Worm (Caenorhabditis elegans): Measurements from ENCODE around the gene idpp-12.
"Not testable (repeated sequence)": the region's sequence is repeated elsewhere in the genome, so short reads cannot be mapped to it uniquely, and the experiment has no call there.

The idpp-12 gene

ce11 chrIV:3296578-3297549 lies 6.9 kb upstream of the idpp-12 start:
- TF ChIP-seq scrt-1 (GFP tag; IDR thresholded peaks at IDR 0.05): no peak
- TF ChIP-seq aly-1 (tag; optimal IDR thresholded peaks at IDR 0.05): no peak
- no peak for TF ChIP-seq hnd-1 (tag; optimal IDR thresholded peaks at IDR 0.05)
- no peak for TF ChIP-seq flt-1 (GFP tag; IDR thresholded peaks at IDR 0.05)
- no peak for TF ChIP-seq tra-4 (tag; optimal IDR thresholded peaks at IDR 0.05)
- TF ChIP-seq hmg-4 (GFP tag; optimal IDR thresholded peaks at IDR 0.05): no peak
- TF ChIP-seq ama-1 (optimal IDR thresholded peaks at IDR 0.05): no peak
- no peak for TF ChIP-seq ets-7 (tag; optimal IDR thresholded peaks at IDR 0.05)
- no peak for TF ChIP-seq ceh-13 (GFP tag; optimal IDR thresholded peaks at IDR 0.05)
- TF ChIP-seq pes-1 (GFP tag; IDR thresholded peaks at IDR 0.05): no peak
- no peak for TF ChIP-seq ceh-36 (tag; optimal IDR thresholded peaks at IDR 0.05)
- no peak for TF ChIP-seq hmbx-1 (tag; optimal IDR thresholded peaks at IDR 0.05)
- no peak for TF ChIP-seq tbx-11 (GFP tag; IDR thresholded peaks at IDR 0.05)
- no peak for TF ChIP-seq F13C5.2 (tag; optimal IDR thresholded peaks at IDR 0.05)
- TF ChIP-seq sea-1 (GFP tag; conservative IDR thresholded peaks at IDR 0.05): no peak
- TF ChIP-seq B0310.2 (tag; optimal IDR thresholded peaks at IDR 0.05): no peak

- no peak for TF ChIP-seq ets-7 (tag; optimal IDR thresholded peaks at IDR 0.05)
Measured at ce11 chrIV:3298300-3298699, 5.5 kb upstream of the idpp-12 start, which contains the start of gene W08E12.6. W08E12.6 (plus strand) TSS chrIV:3298600.

ce11 chrIV:3299229-3299628 lies 4.6 kb upstream of the idpp-12 start:
- TF ChIP-seq sea-1 (GFP tag; conservative IDR thresholded peaks at IDR 0.05): 0 out of 2 replicates have a peak, but pooled peaks have one; percentile 29
- no peak for TF ChIP-seq tra-4 (tag; optimal IDR thresholded peaks at IDR 0.05)

DNA sequence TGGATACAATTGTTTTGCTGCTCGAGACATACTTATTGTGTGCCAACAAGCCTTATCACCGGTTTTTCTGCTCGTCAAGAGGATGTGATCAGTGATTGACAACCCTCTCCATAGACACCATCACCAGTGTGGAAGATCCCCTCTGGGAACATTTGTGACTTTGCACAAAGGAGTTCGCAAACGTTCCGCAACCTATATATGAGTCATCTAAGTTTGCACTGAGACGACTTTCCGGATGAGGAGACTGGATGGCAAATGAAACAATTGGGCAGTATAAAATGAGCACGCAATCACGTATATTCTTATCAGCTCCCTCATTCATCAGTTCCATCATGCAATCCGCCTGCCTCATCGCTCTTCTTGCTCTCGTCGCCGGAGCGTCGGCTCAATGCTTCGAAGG lies 3.3 kb upstream of the idpp-12 start, which contains the start of gene W08E12.5:
Gene W08E12.5, plus strand, starts transcription at position 301 of the 400 bp plus-strand sequence.
- TF ChIP-seq scrt-1 (GFP tag; IDR thresholded peaks at IDR 0.05) (no peak), B0310.2 (tag; optimal IDR thresholded peaks at IDR 0.05) (no peak), tra-4 (tag; optimal IDR thresholded peaks at IDR 0.05) (no peak), F13C5.2 (tag; optimal IDR thresholded peaks at IDR 0.05) (no peak), tbx-37 (GFP tag; conservative IDR thresholded peaks at IDR 0.05) (no peak), sea-1 (GFP tag; conservative IDR thresholded peaks at IDR 0.05) (no peak), ceh-36 (tag; optimal IDR thresholded peaks at IDR 0.05) (no peak), flt-1 (GFP tag; IDR thresholded peaks at IDR 0.05) (no peak), aly-1 (tag; optimal IDR thresholded peaks at IDR 0.05) (no peak), ets-7 (tag; optimal IDR thresholded peaks at IDR 0.05) (no peak), pes-1 (GFP tag; IDR thresholded peaks at IDR 0.05) (no peak), ceh-13 (GFP tag; optimal IDR thresholded peaks at IDR 0.05) (no peak), ama-1 (optimal IDR thresholded peaks at IDR 0.05) (no peak), tbx-11 (GFP tag; IDR thresholded peaks at IDR 0.05) (no peak), hmbx-1 (tag; optimal IDR thresholded peaks at IDR 0.05) (no peak), hmg-4 (GFP tag; optimal IDR thresholded peaks at IDR 0.05) (no peak)

DNA sequence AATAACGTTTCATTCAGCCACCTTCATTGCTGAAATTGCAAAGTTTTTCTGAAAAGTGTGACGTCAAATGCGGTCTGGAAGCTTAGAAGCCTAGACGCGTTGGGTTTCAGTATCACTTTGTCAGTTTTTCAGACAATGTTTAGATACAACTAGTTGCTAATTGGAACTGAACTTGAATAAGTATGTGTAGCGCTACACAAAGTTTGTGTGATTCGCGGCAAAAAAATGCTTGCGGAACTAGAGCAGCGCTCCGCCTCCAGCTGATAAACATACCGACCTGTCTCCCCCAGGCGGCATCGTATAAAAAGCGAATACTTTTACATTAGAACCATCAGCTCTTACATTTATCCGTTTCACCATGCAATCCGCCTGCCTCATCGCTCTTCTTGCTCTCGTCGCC lies 1.7 kb upstream of the idpp-12 start, which contains the start of gene W08E12.4:
Gene W08E12.4, plus strand, starts transcription at position 301 of the 400 bp plus-strand sequence.
- not testable (repeated sequence) for TF ChIP-seq hnd-1 (tag; optimal IDR thresholded peaks at IDR 0.05); aly-1 (tag; optimal IDR thresholded peaks at IDR 0.05); tbx-37 (GFP tag; conservative IDR thresholded peaks at IDR 0.05)

ce11 chrIV:3305575-3305974 lies 1.8 kb downstream of the idpp-12 start, which contains the start of gene W08E12.2:
W08E12.2 (plus strand) TSS chrIV:3305875.
- no peak for TF ChIP-seq ets-7 (tag; optimal IDR thresholded peaks at IDR 0.05)

DNA sequence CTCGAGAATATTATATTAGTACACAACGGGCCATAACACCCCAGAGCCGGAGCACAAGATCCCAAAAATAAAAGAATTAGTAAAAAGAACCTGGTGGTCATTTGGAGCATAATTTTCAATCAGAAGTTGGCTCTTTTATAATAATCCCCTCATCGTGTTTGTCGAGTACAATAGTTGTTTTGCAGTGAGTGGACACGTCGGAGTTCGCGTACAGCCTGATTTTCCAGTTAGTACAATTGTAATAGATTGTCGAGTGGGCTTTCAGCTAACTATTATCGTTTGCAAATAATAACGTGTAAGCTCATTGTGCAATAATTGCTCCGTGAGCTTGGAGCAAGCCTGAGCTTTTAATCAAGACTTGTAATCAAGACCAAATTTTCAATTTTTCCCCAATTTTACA lies 3.7 kb downstream of the idpp-12 start, which contains the start of gene W08E12.9:
Gene W08E12.9, minus strand, starts transcription at position 101 of the 400 bp plus-strand sequence.
- TF ChIP-seq tbx-11 (GFP tag; IDR thresholded peaks at IDR 0.05) (no peak), aly-1 (tag; optimal IDR thresholded peaks at IDR 0.05) (no peak), pes-1 (GFP tag; IDR thresholded peaks at IDR 0.05) (no peak), hnd-1 (tag; optimal IDR thresholded peaks at IDR 0.05) (no peak), tra-4 (tag; optimal IDR thresholded peaks at IDR 0.05) (no peak), ama-1 (optimal IDR thresholded peaks at IDR 0.05) (no peak), F13C5.2 (tag; optimal IDR thresholded peaks at IDR 0.05) (no peak), ceh-36 (tag; optimal IDR thresholded peaks at IDR 0.05) (no peak), hmbx-1 (tag; optimal IDR thresholded peaks at IDR 0.05) (no peak)

- TF ChIP-seq hmbx-1 (tag; optimal IDR thresholded peaks at IDR 0.05): no peak
- TF ChIP-seq ama-1 (optimal IDR thresholded peaks at IDR 0.05): no peak
- TF ChIP-seq ets-7 (tag; optimal IDR thresholded peaks at IDR 0.05): no peak
- TF ChIP-seq hnd-1 (tag; optimal IDR thresholded peaks at IDR 0.05): no peak
- TF ChIP-seq B0310.2 (tag; optimal IDR thresholded peaks at IDR 0.05): no peak
- TF ChIP-seq F13C5.2 (tag; optimal IDR thresholded peaks at IDR 0.05): no peak
- TF ChIP-seq tbx-37 (GFP tag; conservative IDR thresholded peaks at IDR 0.05): no peak
- TF ChIP-seq tbx-11 (GFP tag; IDR thresholded peaks at IDR 0.05): no peak
- no peak for TF ChIP-seq ceh-36 (tag; optimal IDR thresholded peaks at IDR 0.05)
- no peak for TF ChIP-seq scrt-1 (GFP tag; IDR thresholded peaks at IDR 0.05)
- no peak for TF ChIP-seq sea-1 (GFP tag; conservative IDR thresholded peaks at IDR 0.05)
- no peak for TF ChIP-seq aly-1 (tag; optimal IDR thresholded peaks at IDR 0.05)
- TF ChIP-seq ceh-13 (GFP tag; optimal IDR thresholded peaks at IDR 0.05): no peak
- TF ChIP-seq hmg-4 (GFP tag; optimal IDR thresholded peaks at IDR 0.05): no peak
- no peak for TF ChIP-seq pes-1 (GFP tag; IDR thresholded peaks at IDR 0.05)
- no peak for TF ChIP-seq flt-1 (GFP tag; IDR thresholded peaks at IDR 0.05)
- no peak for TF ChIP-seq tra-4 (tag; optimal IDR thresholded peaks at IDR 0.05)
Measured at ce11 chrIV:3308885-3309284, 5.1 kb downstream of the idpp-12 start.

All from whole organism, early embryonic.